Worm (Caenorhabditis elegans) whole organism, L4 larva: ENCODE data around the gene cnx-1.

Source experiments
- F44E2.7 ChIP-seq: fragments of 200-800 bp; sonication (Bioruptor generic); IDR thresholded peaks from 2 replicates; pipeline ENCODE4 v2.1.2; 2022; ENCODE audit warnings: missing genetic modification characterization, missing compliant biosample characterization
- Y105C5A.15 ChIP-seq: fragments of 200-800 bp; sonication (Bioruptor generic); IDR thresholded peaks from 2 replicates; pipeline ENCODE4 v1.3.6; 2022; ENCODE audit warnings: missing genetic modification characterization, missing compliant biosample characterization
- Y48G9A.11 ChIP-seq: fragments of 200-800 bp; sonication (Bioruptor generic); IDR thresholded peaks from 2 replicates; pipeline ENCODE4 v1.3.6; 2022; ENCODE audit warnings: missing genetic modification reagents, missing genetic modification characterization, missing compliant biosample characterization
- Y5F2A.4 ChIP-seq: fragments of 200-800 bp; sonication (Bioruptor generic); optimal IDR thresholded peaks from 2 replicates; lab custom pipeline; 2018; ENCODE audit warnings: mild to moderate bottlenecking, missing genetic modification characterization, missing compliant biosample characterization
- aha-1 ChIP-seq: fragments of 150-350 bp; peaks from one replicate; lab custom pipeline; 2014; ENCODE audit warnings: missing biosample characterization, missing genetic modification characterization
- aly-2 ChIP-seq: sonication (generic microtip); optimal IDR thresholded peaks from 2 replicates; lab custom pipeline; 2018; ENCODE audit warnings: missing biosample characterization, missing genetic modification characterization
- ceh-32 ChIP-seq: sonication (generic microtip); optimal IDR thresholded peaks from 2 replicates; lab custom pipeline; 2016; ENCODE audit warnings: mild to moderate bottlenecking, missing genetic modification characterization, missing compliant biosample characterization; ENCODE audit not compliant: poor library complexity
- ceh-44 ChIP-seq: fragments of 200-800 bp; sonication (Bioruptor generic); IDR thresholded peaks from 2 replicates; pipeline ENCODE4 v1.3.6; 2022; ENCODE audit warnings: missing genetic modification reagents, missing genetic modification characterization, missing compliant biosample characterization
- ceh-62 ChIP-seq: sonication (generic microtip); optimal IDR thresholded peaks from 2 replicates; lab custom pipeline; 2017; ENCODE audit warnings: missing biosample characterization, missing genetic modification characterization
- duxl-1 ChIP-seq: sonication (generic microtip); optimal IDR thresholded peaks from 2 replicates; lab custom pipeline; 2016; ENCODE audit warnings: mild to moderate bottlenecking, missing genetic modification characterization, moderate library complexity, missing compliant biosample characterization; ENCODE audit not compliant: poor library complexity
- dve-1 ChIP-seq: sonication (generic microtip); optimal IDR thresholded peaks from 2 replicates; lab custom pipeline; 2017; ENCODE audit warnings: antibody characterized with exemption, mild to moderate bottlenecking, missing genetic modification characterization, missing compliant biosample characterization; ENCODE audit not compliant: insufficient read depth
- egl-43 ChIP-seq: fragments of 200-800 bp; sonication (Bioruptor generic); IDR thresholded peaks from 2 replicates; pipeline ENCODE4 v1.3.6; 2022; ENCODE audit warnings: missing genetic modification reagents, missing genetic modification characterization, missing compliant biosample characterization
- fos-1 ChIP-seq: fragments of 150-350 bp; optimal IDR thresholded peaks from 2 replicates; lab custom pipeline; 2014; ENCODE audit warnings: missing biosample characterization, missing genetic modification characterization
- gei-8 ChIP-seq: fragments of 200-800 bp; sonication (Bioruptor generic); optimal IDR thresholded peaks from 2 replicates; lab custom pipeline; 2018; ENCODE audit warnings: mild to moderate bottlenecking, missing genetic modification characterization, missing compliant biosample characterization
- lim-7 ChIP-seq: fragments of 200-800 bp; sonication (Bioruptor generic); IDR thresholded peaks from 2 replicates; pipeline ENCODE4 v1.3.6; 2022; ENCODE audit warnings: missing genetic modification characterization, missing compliant biosample characterization
- lin-1 ChIP-seq: fragments of 200-800 bp; sonication (Bioruptor generic); IDR thresholded peaks from 2 replicates; pipeline ENCODE4 v1.3.6; 2022; ENCODE audit warnings: missing genetic modification reagents, missing genetic modification characterization, missing compliant biosample characterization
- lin-29 ChIP-seq: fragments of 200-800 bp; sonication (Bioruptor generic); IDR thresholded peaks from 2 replicates; pipeline ENCODE4 v1.3.6; 2022; ENCODE audit warnings: missing genetic modification reagents, missing genetic modification characterization, missing compliant biosample characterization
- lin-38 ChIP-seq: fragments of 200-800 bp; sonication (Bioruptor generic); IDR thresholded peaks from 2 replicates; pipeline ENCODE4 v1.3.6; 2022; ENCODE audit warnings: missing genetic modification reagents, missing genetic modification characterization, missing compliant biosample characterization
- lsy-2 ChIP-seq, 2 experiments: fragments of 150-350 bp in 1 of 2; sonication (generic microtip) in 1 of 2; optimal IDR thresholded peaks; 2 replicates each; lab custom pipeline; 2014 to 2017; ENCODE audit warnings: missing biosample characterization in 2 of 2, missing genetic modification characterization in 2 of 2
- mep-1 ChIP-seq: fragments of 150-350 bp; sonication (generic microtip); optimal IDR thresholded peaks from 3 replicates; lab custom pipeline; 2014; ENCODE audit warnings: missing biosample characterization, missing genetic modification characterization
- nhr-102 ChIP-seq: sonication (generic microtip); optimal IDR thresholded peaks from 2 replicates; lab custom pipeline; 2016; ENCODE audit warnings: mild to moderate bottlenecking, missing genetic modification characterization, moderate library complexity, missing compliant biosample characterization
- nhr-11 ChIP-seq: fragments of 150-350 bp; optimal IDR thresholded peaks from 2 replicates; lab custom pipeline; 2014; ENCODE audit warnings: missing biosample characterization, missing genetic modification characterization
- nhr-25 ChIP-seq: sonication (generic microtip); optimal IDR thresholded peaks from 2 replicates; lab custom pipeline; 2017; ENCODE audit warnings: missing genetic modification characterization, mild to moderate bottlenecking, missing compliant biosample characterization, antibody characterized with exemption, moderate library complexity, borderline replicate concordance; ENCODE audit not compliant: insufficient read depth
- nhr-48 ChIP-seq: sonication (generic microtip); optimal IDR thresholded peaks from 2 replicates; lab custom pipeline; 2016; ENCODE audit warnings: mild to moderate bottlenecking, missing genetic modification characterization, missing compliant biosample characterization
- nhr-6 ChIP-seq: fragments of 150-350 bp; optimal IDR thresholded peaks from 2 replicates; lab custom pipeline; 2014; ENCODE audit warnings: missing biosample characterization, missing genetic modification characterization
- pha-4 ChIP-seq, 2 experiments: fragments of 150-350 bp in 1 of 2; fragments of 200-800 bp in 1 of 2; sonication (Bioruptor generic) in 1 of 2; IDR thresholded peaks in 1 of 2; optimal IDR thresholded peaks in 1 of 2; 2 replicates each; pipeline versions ENCODE4 v1.3.6 to Lab custom; 2014 to 2022; ENCODE audit warnings: missing genetic modification characterization in 2 of 2, missing genetic modification reagents in 2 of 2, missing biosample characterization in 1 of 2, missing compliant biosample characterization in 1 of 2
- pqm-1 ChIP-seq: sonication (generic microtip); optimal IDR thresholded peaks from 2 replicates; lab custom pipeline; 2017; ENCODE audit warnings: missing biosample characterization, missing genetic modification characterization
- saeg-2 ChIP-seq: fragments of 200-800 bp; sonication (Bioruptor generic); IDR thresholded peaks from 2 replicates; pipeline ENCODE4 v1.3.6; 2022; ENCODE audit warnings: missing genetic modification reagents, missing genetic modification characterization, missing compliant biosample characterization
- set-16 ChIP-seq: fragments of 200-800 bp; sonication (Bioruptor generic); IDR thresholded peaks from 2 replicates; pipeline ENCODE4 v1.3.6; 2022; ENCODE audit warnings: missing genetic modification reagents, missing genetic modification characterization, missing compliant biosample characterization
- snpc-4 ChIP-seq: fragments of 150-350 bp; optimal IDR thresholded peaks from 2 replicates; lab custom pipeline; 2014; ENCODE audit warnings: missing biosample characterization, missing genetic modification characterization
- unc-130 ChIP-seq: sonication (generic microtip); optimal IDR thresholded peaks from 2 replicates; lab custom pipeline; 2016; ENCODE audit warnings: missing genetic modification reagents, missing genetic modification characterization, missing compliant biosample characterization
- unc-62 ChIP-seq, 3 experiments: fragments of 150-350 bp in 1 of 3; sonication (generic microtip); optimal IDR thresholded peaks in 2 of 3; peaks in 1 of 3; 1 replicate in 1 of 3; 2 replicates in 2 of 3; lab custom pipeline; 2014 to 2017; ENCODE audit warnings: missing biosample characterization in 3 of 3, missing genetic modification characterization in 3 of 3, missing genetic modification reagents in 3 of 3, missing genotype in 1 of 3
- vab-7 ChIP-seq: fragments of 200-800 bp; sonication (Bioruptor generic); IDR thresholded peaks from 2 replicates; pipeline ENCODE4 v1.3.6; 2022; ENCODE audit warnings: missing genetic modification reagents, missing genetic modification characterization, missing compliant biosample characterization
- zag-1 ChIP-seq: fragments of 150-350 bp; optimal IDR thresholded peaks from 2 replicates; lab custom pipeline; 2014; ENCODE audit warnings: missing biosample characterization, missing genetic modification characterization
- zip-2 ChIP-seq: fragments of 150-350 bp; optimal IDR thresholded peaks from 2 replicates; lab custom pipeline; 2014; ENCODE audit warnings: missing biosample characterization, missing genetic modification characterization

The cnx-1 gene

DNA sequence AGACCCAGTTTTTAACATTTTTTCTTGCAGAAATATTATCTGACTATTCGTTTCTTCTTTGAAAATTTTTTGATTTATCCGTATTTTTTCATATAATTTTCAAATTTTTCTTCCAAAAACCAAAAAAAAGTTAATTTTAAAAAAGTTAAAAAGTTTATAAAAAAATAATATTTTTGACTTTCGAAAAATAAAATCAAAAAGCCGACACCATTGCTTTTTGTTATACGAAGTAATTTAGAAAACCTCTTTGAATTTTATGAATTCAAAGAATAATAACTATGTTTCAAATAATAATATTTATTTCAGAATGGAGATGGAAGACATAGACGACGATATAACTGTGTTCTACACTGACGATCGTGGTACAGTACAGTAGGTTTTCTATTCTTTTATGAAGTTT lies 18.0 kb upstream of the cnx-1 start, which contains the start of gene K11H3.8:
K11H3.8 (plus strand) TSS at position 301 of the 400 bp plus-strand sequence.
- TF ChIP-seq set-16 (no peak), mep-1 (tag; lab: Kevin White, UChicago) (no peak), Y105C5A.15 (GFP tag; lab: Robert Waterston, UW) (no peak), ceh-44 (GFP tag; lab: Robert Waterston, UW) (no peak), Y5F2A.4 (GFP tag; lab: Kevin White, UChicago) (no peak), gei-8 (GFP tag; lab: Kevin White, UChicago) (no peak), saeg-2 (GFP tag; lab: Robert Waterston, UW) (no peak), pqm-1 (no peak), fos-1 (tag; lab: Kevin White, UChicago) (no peak), nhr-102 (no peak), vab-7 (GFP tag; lab: Robert Waterston, UW) (no peak), ceh-62 (tag; lab: Kevin White, UChicago) (no peak), nhr-48 (no peak), F44E2.7 (GFP tag; lab: Robert Waterston, UW) (no peak), zip-2 (tag; lab: Kevin White, UChicago) (no peak), snpc-4 (no peak), zag-1 (tag; lab: Kevin White, UChicago) (no peak), aly-2 (no peak), lin-1 (GFP tag; lab: Robert Waterston, UW) (no peak), Y48G9A.11 (GFP tag; lab: Robert Waterston, UW) (no peak)

ce11 chrIII:9832569-9832968 lies 15.6 kb upstream of the cnx-1 start:
- peak; percentile 2 for TF ChIP-seq unc-130 (GFP tag; lab: Kevin White, UChicago)
- TF ChIP-seq ceh-32 (tag; lab: Kevin White, UChicago), result no peak
- TF ChIP-seq lin-38, result peak; percentile 42
- no peak for TF ChIP-seq duxl-1
- TF ChIP-seq, all 104 proteins: peak for 2

- TF ChIP-seq nhr-11 (tag; lab: Kevin White, UChicago) (no peak), nhr-25 (tag; lab: Kevin White, UChicago) (no peak), lin-29 (GFP tag; lab: Robert Waterston, UW) (no peak), egl-43 (GFP tag; lab: Robert Waterston, UW) (no peak), nhr-6 (tag; lab: Kevin White, UChicago) (peak; percentile 48), duxl-1 (no peak), lsy-2 (tag; optimal IDR thresholded peaks at IDR 0.05; lab: Kevin White, UChicago) (peak in 1 of 2 experiments; percentile 15), ceh-62 (tag; lab: Kevin White, UChicago) (no peak), aha-1 (tag; lab: Kevin White, UChicago) (peak; percentile 33), lim-7 (GFP tag; lab: Robert Waterston, UW) (no peak), pha-4 (GFP tag; IDR thresholded peaks at IDR 0.05; lab: Robert Waterston, UW) (no peak), pha-4 (tag; optimal IDR thresholded peaks at IDR 0.05; lab: Kevin White, UChicago) (peak; percentile 20), unc-62 (GFP tag; optimal IDR thresholded peaks at IDR 0.05 in 1 of 2; lab: Kevin White, UChicago) (no peak), unc-62 (tag; optimal IDR thresholded peaks at IDR 0.05; lab: Kevin White, UChicago) (no peak), dve-1 (peak; percentile 19)
- TF ChIP-seq, all 104 proteins: peak for 5
Observed at ce11 chrIII:9830502-9830901, 13.6 kb upstream of the cnx-1 start, which contains the start of gene ZK632.12. TSS of gene ZK632.12 (plus strand) at chrIII:9830802.
